Worm (Caenorhabditis elegans): ENCODE data around the gene str-99.

- TF ChIP-seq flt-1 (GFP tag; IDR thresholded peaks at IDR 0.05) (no peak), ztf-23 (GFP tag; IDR thresholded peaks at IDR 0.05) (no peak), T22C8.4 (GFP tag; IDR thresholded peaks at IDR 0.05) (no peak), cog-1 (tag; optimal IDR thresholded peaks at IDR 0.05) (no peak), ref-1 (GFP tag; conservative IDR thresholded peaks at IDR 0.05) (no peak), klf-2 (GFP tag; conservative IDR thresholded peaks at IDR 0.05) (no peak), tab-1 (GFP tag; IDR thresholded peaks at IDR 0.05) (no peak)
Observed at ce11 chrV:16175227-16175626, 16.9 kb upstream of the str-99 start.

All from whole organism, midembryonic.